Worm (Caenorhabditis elegans): Measurements from ENCODE around the gene fbxb-64.

DNA sequence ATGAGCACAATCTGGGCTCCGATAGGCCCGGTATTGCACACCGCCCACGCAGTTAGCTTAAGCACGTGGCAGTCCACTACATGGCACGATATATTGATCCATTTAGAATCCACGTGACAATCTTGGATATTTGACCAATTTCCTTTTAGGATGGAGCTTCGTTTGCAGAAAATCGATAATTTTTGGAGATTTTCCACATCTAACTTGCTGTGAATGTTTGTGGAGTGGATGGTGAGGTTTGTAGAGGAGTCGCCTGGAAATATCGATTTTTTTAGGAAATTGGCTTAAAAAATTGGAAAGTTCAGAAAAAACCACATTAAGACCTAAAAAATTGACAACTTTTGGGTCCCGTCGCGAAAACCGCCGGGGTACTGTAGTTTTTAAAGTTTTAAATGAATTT, 24.3 kb downstream of the fbxb-64 start:
- no peak for TF ChIP-seq mdt-29 (GFP tag; IDR thresholded peaks at IDR 0.05)
- TF ChIP-seq R02D3.7 (tag; optimal IDR thresholded peaks at IDR 0.05): no peak
- no peak for TF ChIP-seq snpc-4 (tag; optimal IDR thresholded peaks at IDR 0.05)
